Fruit fly (Drosophila melanogaster) whole organism, prepupa: Measurements from ENCODE around the gene spdi.

Experiments used
- Blimp-1 ChIP-seq: fragments of 200-800 bp; sonication (Bioruptor generic); optimal IDR thresholded peaks from 3 replicates; lab custom pipeline; 2017; ENCODE audit warnings: missing biosample characterization, missing genetic modification characterization, mild to moderate bottlenecking, moderate library complexity, missing genetic modification reagents
- Hr4 ChIP-seq: fragments of 200-800 bp; sonication (Bioruptor generic); optimal IDR thresholded peaks from 3 replicates; lab custom pipeline; 2016; ENCODE audit warnings: missing biosample characterization, missing genetic modification characterization
- Smox ChIP-seq: fragments of 200-800 bp; sonication (Bioruptor generic); optimal IDR thresholded peaks from 3 replicates; lab custom pipeline; 2016; ENCODE audit warnings: missing biosample characterization, missing genetic modification characterization
- acj6 ChIP-seq: fragments of 200-800 bp; sonication (Bioruptor generic); optimal IDR thresholded peaks from 3 replicates; lab custom pipeline; 2016; ENCODE audit warnings: missing biosample characterization, missing genetic modification characterization
- dac ChIP-seq: fragments of 200-800 bp; sonication (Bioruptor generic); optimal IDR thresholded peaks from 2 replicates; lab custom pipeline; 2017; ENCODE audit warnings: missing biosample characterization, mild to moderate bottlenecking, missing genetic modification characterization
- net ChIP-seq: fragments of 200-800 bp; sonication (Bioruptor generic); optimal IDR thresholded peaks from 3 replicates; lab custom pipeline; 2016; ENCODE audit warnings: missing biosample characterization, missing genetic modification characterization
- vri ChIP-seq: fragments of 200-800 bp; sonication (Bioruptor generic); optimal IDR thresholded peaks from 3 replicates; lab custom pipeline; 2016; ENCODE audit warnings: missing biosample characterization, mild to moderate bottlenecking, missing genetic modification characterization

DNA sequence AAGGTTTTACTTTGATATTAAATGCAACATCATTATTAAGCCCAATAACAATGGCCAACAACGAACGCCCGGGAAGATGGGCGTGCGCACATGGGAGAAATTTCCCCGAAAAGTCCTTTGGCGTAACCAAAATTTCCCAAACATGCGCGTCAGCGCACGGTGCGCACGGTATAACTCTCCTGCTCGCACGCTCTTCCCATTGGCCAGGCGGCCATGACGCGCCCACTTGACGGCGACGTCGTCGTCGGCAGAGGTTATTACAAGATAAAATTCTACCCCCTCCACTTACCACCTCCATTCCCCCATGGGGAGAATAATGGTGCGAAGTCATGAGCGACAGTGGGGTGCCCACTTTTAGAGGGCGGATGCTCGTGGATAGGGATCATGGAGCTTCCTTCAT lies 31.1 kb downstream of the spdi start:
- no peak for TF ChIP-seq dac (GFP tag; lab: Kevin White, UChicago)
- TF ChIP-seq Smox = no peak
- no peak for TF ChIP-seq Blimp-1 (GFP tag; lab: Kevin White, UChicago)
- no peak for TF ChIP-seq vri
- no peak for TF ChIP-seq Hr4 (GFP tag; lab: Kevin White, UChicago)
- TF ChIP-seq acj6 (GFP tag; lab: Kevin White, UChicago) = no peak
- TF ChIP-seq net (GFP tag; lab: Kevin White, UChicago) = no peak
